Fruit fly (Drosophila melanogaster) whole organism, embryonic: ENCODE results near the gene CG11560.

Source experiments
- CG10147 ChIP-seq: fragments of 200-800 bp; sonication (Bioruptor generic); optimal IDR thresholded peaks from 2 replicates; lab custom pipeline; 2019; ENCODE audit warnings: missing biosample characterization, mild to moderate bottlenecking, missing genetic modification characterization, moderate library complexity
- CG10431 ChIP-seq: fragments of 200-800 bp; sonication (Bioruptor generic); optimal IDR thresholded peaks from 3 replicates; lab custom pipeline; 2018; ENCODE audit warnings: missing biosample characterization, mild to moderate bottlenecking, missing genetic modification characterization
- CG11247 ChIP-seq: fragments of 200-800 bp; sonication (Bioruptor generic); IDR thresholded peaks from 2 replicates; pipeline ENCODE4 v1.3.6; 2022; ENCODE audit warnings: missing biosample characterization, missing genetic modification characterization
- CG11560 ChIP-seq: fragments of 200-800 bp; sonication (Bioruptor generic); IDR thresholded peaks from 3 replicates; pipeline ENCODE4 v1.3.6; 2022; ENCODE audit warnings: missing biosample characterization, missing genetic modification characterization
- CG12071 ChIP-seq: fragments of 200-800 bp; sonication (Bioruptor generic); optimal IDR thresholded peaks from 3 replicates; lab custom pipeline; 2018; ENCODE audit warnings: missing biosample characterization, mild to moderate bottlenecking, missing genetic modification characterization
- CG12104 ChIP-seq: fragments of 200-800 bp; sonication (Bioruptor generic); optimal IDR thresholded peaks from 3 replicates; lab custom pipeline; 2016; ENCODE audit warnings: missing biosample characterization, missing genetic modification characterization
- CG12155 ChIP-seq: fragments of 200-800 bp; sonication (Bioruptor generic); optimal IDR thresholded peaks from 3 replicates; lab custom pipeline; 2016; ENCODE audit warnings: missing biosample characterization, missing genetic modification characterization
- CG12659 ChIP-seq: fragments of 200-800 bp; sonication (Bioruptor generic); optimal IDR thresholded peaks from 3 replicates; lab custom pipeline; 2017; ENCODE audit warnings: mild to moderate bottlenecking, missing biosample characterization, missing genetic modification reagents, missing genetic modification characterization
- CG12744 ChIP-seq: fragments of 200-800 bp; sonication (Bioruptor generic); optimal IDR thresholded peaks from 2 replicates; lab custom pipeline; 2016; ENCODE audit warnings: missing biosample characterization, missing genetic modification characterization
- CG13775 ChIP-seq: fragments of 200-800 bp; sonication (Bioruptor generic); optimal IDR thresholded peaks from 3 replicates; lab custom pipeline; 2017; ENCODE audit warnings: missing biosample characterization, mild to moderate bottlenecking, missing genetic modification characterization
- CG15011 ChIP-seq: fragments of 200-800 bp; sonication (Bioruptor generic); optimal IDR thresholded peaks from 3 replicates; lab custom pipeline; 2018; ENCODE audit warnings: missing biosample characterization, mild to moderate bottlenecking, missing genetic modification characterization
- CG15601 ChIP-seq: fragments of 200-800 bp; sonication (Bioruptor generic); optimal IDR thresholded peaks from 3 replicates; lab custom pipeline; 2019; ENCODE audit warnings: missing biosample characterization, mild to moderate bottlenecking, missing genetic modification characterization, moderate library complexity
- CG18599 ChIP-seq: fragments of 200-800 bp; sonication (Bioruptor generic); optimal IDR thresholded peaks from 3 replicates; lab custom pipeline; 2017; ENCODE audit warnings: missing biosample characterization, missing genetic modification characterization, mild to moderate bottlenecking, moderate library complexity, missing genetic modification reagents
- CG34376 ChIP-seq: fragments of 200-800 bp; sonication (Bioruptor generic); optimal IDR thresholded peaks from 2 replicates; lab custom pipeline; 2018; ENCODE audit warnings: missing biosample characterization, mild to moderate bottlenecking, missing genetic modification characterization
- CG4730 ChIP-seq: fragments of 200-800 bp; sonication (Bioruptor generic); IDR thresholded peaks from 2 replicates; pipeline ENCODE4 v1.3.6; 2022; ENCODE audit warnings: missing biosample characterization, missing genetic modification characterization
- CG8290 ChIP-seq, 3 experiments: fragments of 200-800 bp; sonication (Bioruptor generic); optimal IDR thresholded peaks; 2 replicates each; lab custom pipeline; 2016 to 2019; ENCODE audit warnings: missing biosample characterization in 3 of 3, missing genetic modification characterization in 3 of 3, mild to moderate bottlenecking in 2 of 3, moderate library complexity in 1 of 3
- CG9727 ChIP-seq: fragments of 200-800 bp; sonication (Bioruptor generic); optimal IDR thresholded peaks from 3 replicates; lab custom pipeline; 2017; ENCODE audit warnings: missing biosample characterization, mild to moderate bottlenecking, missing genetic modification characterization
- Dek ChIP-seq: fragments of 200-800 bp; sonication (Bioruptor generic); optimal IDR thresholded peaks from 3 replicates; lab custom pipeline; 2019; ENCODE audit warnings: missing biosample characterization, mild to moderate bottlenecking, missing genetic modification characterization, moderate library complexity
- Eip74EF ChIP-seq, 2 experiments: fragments of 200-800 bp in 1 of 2; fragments of >200 bp in 1 of 2; sonication (Bioruptor generic) in 1 of 2; optimal IDR thresholded peaks; 2 replicates each; lab custom pipeline; 2017 to 2019; ENCODE audit warnings: missing biosample characterization in 2 of 2, missing genetic modification characterization in 2 of 2, mild to moderate bottlenecking in 1 of 2, moderate library complexity in 1 of 2
- Fer1 ChIP-seq: fragments of 200-800 bp; sonication (Bioruptor generic); optimal IDR thresholded peaks from 2 replicates; lab custom pipeline; 2017; ENCODE audit warnings: missing biosample characterization, mild to moderate bottlenecking, missing genetic modification characterization
- Fer3 ChIP-seq: fragments of 200-800 bp; sonication (Bioruptor generic); optimal IDR thresholded peaks from 2 replicates; lab custom pipeline; 2018; ENCODE audit warnings: missing biosample characterization, mild to moderate bottlenecking, missing genetic modification characterization, moderate library complexity
- H15 ChIP-seq: fragments of 200-800 bp; sonication (Bioruptor generic); IDR thresholded peaks from 3 replicates; pipeline ENCODE4 v1.3.6; 2022; ENCODE audit warnings: missing biosample characterization, missing genetic modification characterization
- HLHmδ ChIP-seq: fragments of 200-800 bp; sonication (Bioruptor generic); optimal IDR thresholded peaks from 2 replicates; lab custom pipeline; 2018; ENCODE audit warnings: missing biosample characterization, mild to moderate bottlenecking, missing genetic modification characterization, moderate library complexity
- Hmr ChIP-seq: fragments of 200-800 bp; sonication (Bioruptor generic); optimal IDR thresholded peaks from 3 replicates; lab custom pipeline; 2017; ENCODE audit warnings: mild to moderate bottlenecking, missing biosample characterization, missing genetic modification reagents, missing genetic modification characterization
- Kr ChIP-seq: fragments of 200-800 bp; sonication (Bioruptor generic); optimal IDR thresholded peaks from 2 replicates; lab custom pipeline; 2017; ENCODE audit warnings: missing biosample characterization, mild to moderate bottlenecking, missing genetic modification characterization
- NFAT ChIP-seq: fragments of 200-800 bp; sonication (Bioruptor generic); IDR thresholded peaks from 2 replicates; pipeline ENCODE4 v1.3.6; 2022; ENCODE audit warnings: missing biosample characterization, missing genetic modification characterization
- Taf1 ChIP-seq: fragments of 200-800 bp; sonication (Bioruptor generic); IDR thresholded peaks from 2 replicates; pipeline ENCODE4 v1.3.6; 2022; ENCODE audit warnings: missing biosample characterization, missing genetic modification characterization
- Tbp ChIP-seq: fragments of >200 bp; optimal IDR thresholded peaks from 2 replicates; lab custom pipeline; 2018; ENCODE audit warnings: missing biosample characterization, missing genetic modification characterization
- caup ChIP-seq: fragments of 200-800 bp; sonication (Bioruptor generic); optimal IDR thresholded peaks from 3 replicates; lab custom pipeline; 2017; ENCODE audit warnings: missing biosample characterization, mild to moderate bottlenecking, missing genetic modification characterization, moderate library complexity; ENCODE audit not compliant: severe bottlenecking
- cwo ChIP-seq: fragments of 200-800 bp; sonication (Bioruptor generic); optimal IDR thresholded peaks from 3 replicates; lab custom pipeline; 2017; ENCODE audit warnings: missing biosample characterization, missing genetic modification characterization, mild to moderate bottlenecking, moderate library complexity, missing genetic modification reagents
- disco-r ChIP-seq: fragments of 200-800 bp; sonication (Bioruptor generic); optimal IDR thresholded peaks from 2 replicates; lab custom pipeline; 2016; ENCODE audit warnings: missing biosample characterization, missing genetic modification characterization
- gro ChIP-seq: fragments of 200-800 bp; sonication (Bioruptor generic); optimal IDR thresholded peaks from 2 replicates; lab custom pipeline; 2016; ENCODE audit warnings: missing biosample characterization, missing genetic modification characterization
- her ChIP-seq: fragments of 200-800 bp; sonication (Bioruptor generic); optimal IDR thresholded peaks from 2 replicates; lab custom pipeline; 2016; ENCODE audit warnings: missing biosample characterization, missing genetic modification characterization
- jumu ChIP-seq: fragments of 200-800 bp; sonication (Bioruptor generic); optimal IDR thresholded peaks from 3 replicates; lab custom pipeline; 2016; ENCODE audit warnings: missing biosample characterization, missing genetic modification characterization
- kah ChIP-seq: fragments of 200-800 bp; sonication (Bioruptor generic); optimal IDR thresholded peaks from 2 replicates; lab custom pipeline; 2018; ENCODE audit warnings: missing biosample characterization, mild to moderate bottlenecking, missing genetic modification characterization
- ken ChIP-seq: fragments of 200-800 bp; sonication (Bioruptor generic); IDR thresholded peaks from 3 replicates; pipeline ENCODE4 v1.3.6; 2022; ENCODE audit warnings: missing biosample characterization, missing genetic modification characterization
- nmo ChIP-seq: fragments of 200-800 bp; sonication (Bioruptor generic); optimal IDR thresholded peaks from 2 replicates; lab custom pipeline; 2018; ENCODE audit warnings: missing biosample characterization, mild to moderate bottlenecking, missing genetic modification characterization, moderate library complexity
- phol ChIP-seq: fragments of 200-800 bp; sonication (Bioruptor generic); optimal IDR thresholded peaks from 3 replicates; lab custom pipeline; 2018; ENCODE audit warnings: missing biosample characterization, mild to moderate bottlenecking, missing genetic modification characterization, moderate library complexity
- ranshi ChIP-seq: fragments of 200-800 bp; sonication (Bioruptor generic); IDR thresholded peaks from 2 replicates; pipeline ENCODE4 v1.3.6; 2022; ENCODE audit warnings: missing biosample characterization, missing genetic modification characterization
- repo ChIP-seq: fragments of 200-800 bp; sonication (Bioruptor generic); optimal IDR thresholded peaks from 2 replicates; lab custom pipeline; 2016; ENCODE audit warnings: missing biosample characterization, missing genetic modification characterization
- row ChIP-seq: fragments of 200-800 bp; sonication (Bioruptor generic); IDR thresholded peaks from 3 replicates; pipeline ENCODE4 v1.3.6; 2022; ENCODE audit warnings: missing biosample characterization, missing genetic modification characterization
- sc ChIP-seq, 3 experiments: fragments of >200 bp in 2 of 3; fragments of 200-800 bp in 1 of 3; sonication (Bioruptor generic) in 1 of 3; optimal IDR thresholded peaks; 2 replicates in 2 of 3; 3 replicates in 1 of 3; lab custom pipeline; 2017; ENCODE audit warnings: mild to moderate bottlenecking in 1 of 3, missing biosample characterization in 1 of 3, missing genetic modification characterization in 1 of 3, missing genetic modification reagents in 1 of 3
- sd ChIP-seq: fragments of 200-800 bp; sonication (Bioruptor generic); optimal IDR thresholded peaks from 3 replicates; lab custom pipeline; 2018; ENCODE audit warnings: missing biosample characterization, mild to moderate bottlenecking, missing genetic modification characterization, moderate library complexity
- shn ChIP-seq: fragments of 200-800 bp; sonication (Bioruptor generic); optimal IDR thresholded peaks from 3 replicates; lab custom pipeline; 2016; ENCODE audit warnings: missing biosample characterization, missing genetic modification characterization
- stwl ChIP-seq: fragments of 200-800 bp; sonication (Bioruptor generic); optimal IDR thresholded peaks from 3 replicates; lab custom pipeline; 2018; ENCODE audit warnings: missing biosample characterization, mild to moderate bottlenecking, missing genetic modification characterization, moderate library complexity
- tin ChIP-seq: fragments of 200-800 bp; sonication (Bioruptor generic); optimal IDR thresholded peaks from 3 replicates; lab custom pipeline; 2016; ENCODE audit warnings: missing biosample characterization, missing genetic modification characterization
- tio ChIP-seq: fragments of 200-800 bp; sonication (Bioruptor generic); optimal IDR thresholded peaks from 2 replicates; lab custom pipeline; 2017; ENCODE audit warnings: missing biosample characterization, missing genetic modification characterization, inconsistent platforms
- tup ChIP-seq: fragments of 200-800 bp; sonication (Bioruptor generic); optimal IDR thresholded peaks from 2 replicates; lab custom pipeline; 2016; ENCODE audit warnings: missing biosample characterization, mild to moderate bottlenecking, missing genetic modification characterization, moderate library complexity
- unpg ChIP-seq: fragments of 200-800 bp; sonication (Bioruptor generic); optimal IDR thresholded peaks from 3 replicates; lab custom pipeline; 2018; ENCODE audit warnings: missing biosample characterization, mild to moderate bottlenecking, missing genetic modification characterization, moderate library complexity

The CG11560 gene

DNA sequence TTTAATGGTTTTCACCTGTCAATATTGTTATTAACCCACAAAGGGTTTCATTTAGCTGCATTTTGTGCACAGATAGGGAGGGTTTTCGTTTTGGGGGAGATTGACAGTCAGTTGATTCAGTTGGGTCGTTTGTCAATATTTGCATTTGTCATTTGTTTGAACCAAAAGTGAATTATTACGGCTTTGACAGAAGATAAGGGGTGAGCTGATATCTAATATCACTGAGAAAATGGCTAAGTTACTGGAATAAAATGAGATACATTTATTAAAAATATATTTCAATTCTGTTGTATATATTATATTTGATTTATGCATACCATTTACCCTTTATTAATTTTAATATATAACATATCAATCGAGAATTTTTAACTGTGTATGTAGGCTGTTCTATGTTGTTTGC lies 36.0 kb upstream of the CG11560 start (continued):
- TF ChIP-seq gro (GFP tag; lab: Kevin White, UChicago) = no peak
- TF ChIP-seq phol (tag; lab: Kevin White, UChicago) = peak; percentile 44
- peak; percentile 65 for TF ChIP-seq caup
- TF ChIP-seq tio (GFP tag; lab: Kevin White, UChicago) = peak; percentile 3
- TF ChIP-seq HLHmδ (GFP tag; lab: Kevin White, UChicago) = peak; percentile 89
- peak; percentile 19 for TF ChIP-seq Dek
- TF ChIP-seq CG9727 = peak; percentile 54
- TF ChIP-seq CG11560 (tag; lab: Robert Waterston, UW) = no peak
- TF ChIP-seq unpg (GFP tag; lab: Kevin White, UChicago) = peak; percentile 60
- no peak for TF ChIP-seq Tbp (GFP tag; lab: Kevin White, UChicago)
- TF ChIP-seq Fer1 = peak; percentile 50
- TF ChIP-seq CG34376 (GFP tag; lab: Kevin White, UChicago) = no peak
- peak; percentile 44 for TF ChIP-seq nmo
- TF ChIP-seq CG10431 (GFP tag; lab: Kevin White, UChicago) = peak; percentile 81
- 0 out of 3 replicates have a peak, but pooled peaks have one; percentile 35 for TF ChIP-seq ken
- TF ChIP-seq CG15601 (tag; lab: Kevin White, UChicago) = peak; percentile 85
- no peak for TF ChIP-seq sc (optimal IDR thresholded peaks at IDR 0.05; lab: Kevin White, UChicago)
- TF ChIP-seq sc (GFP tag; optimal IDR thresholded peaks at IDR 0.05; lab: Kevin White, UChicago) = peak; percentile 70
- TF ChIP-seq Taf1 (GFP tag; lab: Robert Waterston, UW) = no peak
- no peak for TF ChIP-seq CG4730
- no peak for TF ChIP-seq CG12155 (GFP tag; lab: Kevin White, UChicago)
- peak; percentile 6 for TF ChIP-seq CG10147 (GFP tag; lab: Kevin White, UChicago)
- peak; percentile 64 for TF ChIP-seq kah
- peak; percentile 35 for TF ChIP-seq Hmr (GFP tag; lab: Kevin White, UChicago)
- TF ChIP-seq CG12071 (GFP tag; lab: Kevin White, UChicago) = peak; percentile 66
- peak; percentile 39 for TF ChIP-seq CG12104 (GFP tag; lab: Kevin White, UChicago)
- no peak for TF ChIP-seq sd
- peak; percentile 44 for TF ChIP-seq CG15011 (GFP tag; lab: Kevin White, UChicago)
- TF ChIP-seq her (GFP tag; lab: Kevin White, UChicago) = no peak
- no peak for TF ChIP-seq disco-r (GFP tag; lab: Kevin White, UChicago)
- peak in 1 of 2 experiments; percentile 8 for TF ChIP-seq Eip74EF (GFP tag; optimal IDR thresholded peaks at IDR 0.05; lab: Kevin White, UChicago)
- TF ChIP-seq row (GFP tag; lab: Robert Waterston, UW) = peak; percentile 23; the same call in 1 of the 3 replicates
- TF ChIP-seq Fer3 (tag; lab: Kevin White, UChicago) = peak; percentile 36
- TF ChIP-seq CG11247 (GFP tag; lab: Robert Waterston, UW) = no peak
- peak; percentile 96 for TF ChIP-seq Kr (GFP tag; lab: Kevin White, UChicago)
- peak; percentile 13 for TF ChIP-seq cwo (GFP tag; lab: Kevin White, UChicago)
- peak; percentile 40 for TF ChIP-seq CG12659 (GFP tag; lab: Kevin White, UChicago)
- no peak for TF ChIP-seq H15
- TF ChIP-seq CG8290 (GFP tag; optimal IDR thresholded peaks at IDR 0.05; lab: Kevin White, UChicago) = peak; percentile 48
- peak; percentile 36 to 79 for TF ChIP-seq CG8290 (tag; optimal IDR thresholded peaks at IDR 0.05; lab: Kevin White, UChicago)
- no peak for TF ChIP-seq repo (GFP tag; lab: Kevin White, UChicago)
- peak; percentile 37 for TF ChIP-seq tin
- peak; percentile 67 for TF ChIP-seq CG18599 (GFP tag; lab: Kevin White, UChicago)
- no peak for TF ChIP-seq jumu (GFP tag; lab: Kevin White, UChicago)
- no peak for TF ChIP-seq tup (GFP tag; lab: Kevin White, UChicago)
- TF ChIP-seq CG13775 (GFP tag; lab: Kevin White, UChicago) = no peak
- TF ChIP-seq stwl = peak; percentile 11
- no peak for TF ChIP-seq NFAT (GFP tag; lab: Robert Waterston, UW)
- TF ChIP-seq CG12744 (GFP tag; lab: Kevin White, UChicago) = no peak
- peak; percentile 44; the same call in 1 of the 2 replicates for TF ChIP-seq ranshi (GFP tag; lab: Robert Waterston, UW)
- TF ChIP-seq shn = no peak
